Worm (Caenorhabditis elegans) whole organism, late embryonic: ENCODE data around the gene tmem-24.

Source experiments
- C08G9.2 ChIP-seq: sonication (generic microtip); optimal IDR thresholded peaks from 2 replicates; lab custom pipeline; 2016; ENCODE audit warnings: mild to moderate bottlenecking, missing genetic modification characterization, moderate library complexity, missing compliant biosample characterization
- F13H6.1 ChIP-seq: sonication (generic microtip); optimal IDR thresholded peaks from 2 replicates; lab custom pipeline; 2016; ENCODE audit warnings: missing genetic modification characterization, missing compliant biosample characterization
- K02D7.2 ChIP-seq: sonication (generic microtip); optimal IDR thresholded peaks from 2 replicates; lab custom pipeline; 2017; ENCODE audit warnings: mild to moderate bottlenecking, missing genetic modification characterization, missing compliant biosample characterization
- Y22D7AL.16 ChIP-seq: sonication (generic microtip); optimal IDR thresholded peaks from 2 replicates; lab custom pipeline; 2016; ENCODE audit warnings: missing genetic modification characterization, missing compliant biosample characterization
- ama-1 ChIP-seq: fragments of 150-350 bp; optimal IDR thresholded peaks from 2 replicates; lab custom pipeline; 2014
- ceh-14 ChIP-seq: sonication (generic microtip); optimal IDR thresholded peaks from 2 replicates; lab custom pipeline; 2016; ENCODE audit warnings: missing genotype, missing genetic modification characterization, missing compliant biosample characterization
- ceh-18 ChIP-seq: sonication (generic microtip); optimal IDR thresholded peaks from 2 replicates; lab custom pipeline; 2016; ENCODE audit warnings: missing genetic modification characterization, missing compliant biosample characterization
- ceh-19 ChIP-seq: fragments of 200-800 bp; sonication (Bioruptor generic); optimal IDR thresholded peaks from 2 replicates; lab custom pipeline; 2018; ENCODE audit warnings: mild to moderate bottlenecking, missing genetic modification characterization, missing compliant biosample characterization
- ceh-2 ChIP-seq: sonication (generic microtip); optimal IDR thresholded peaks from 2 replicates; lab custom pipeline; 2016; ENCODE audit warnings: missing genotype, missing genetic modification characterization, missing compliant biosample characterization
- ceh-22 ChIP-seq: sonication (generic microtip); optimal IDR thresholded peaks from 2 replicates; lab custom pipeline; 2017; ENCODE audit warnings: missing biosample characterization, missing genetic modification characterization
- ceh-31 ChIP-seq: sonication (generic microtip); optimal IDR thresholded peaks from 2 replicates; lab custom pipeline; 2016; ENCODE audit warnings: missing genetic modification characterization, missing compliant biosample characterization
- ceh-34 ChIP-seq: sonication (generic microtip); optimal IDR thresholded peaks from 2 replicates; lab custom pipeline; 2016; ENCODE audit warnings: mild to moderate bottlenecking, missing genetic modification characterization, missing compliant biosample characterization
- ceh-48 ChIP-seq: sonication (generic microtip); optimal IDR thresholded peaks from 2 replicates; lab custom pipeline; 2016; ENCODE audit warnings: missing genetic modification characterization, inconsistent platforms, missing compliant biosample characterization
- ceh-6 ChIP-seq: fragments of 200-800 bp; sonication (Bioruptor generic); optimal IDR thresholded peaks from 2 replicates; lab custom pipeline; 2018; ENCODE audit warnings: mild to moderate bottlenecking, missing genetic modification characterization, missing compliant biosample characterization
- che-1 ChIP-seq: sonication (generic microtip); optimal IDR thresholded peaks from 2 replicates; lab custom pipeline; 2016; ENCODE audit warnings: mild to moderate bottlenecking, missing genetic modification characterization, missing compliant biosample characterization
- dve-1 ChIP-seq: sonication (generic microtip); optimal IDR thresholded peaks from 2 replicates; lab custom pipeline; 2017; ENCODE audit warnings: antibody characterized with exemption, mild to moderate bottlenecking, missing genetic modification characterization, missing compliant biosample characterization
- elt-2 ChIP-seq: sonication (generic microtip); optimal IDR thresholded peaks from 2 replicates; lab custom pipeline; 2016; ENCODE audit warnings: missing genetic modification reagents, missing genetic modification characterization, missing compliant biosample characterization
- ets-4 ChIP-seq: sonication (generic microtip); optimal IDR thresholded peaks from 2 replicates; lab custom pipeline; 2016; ENCODE audit warnings: missing genetic modification characterization, missing compliant biosample characterization
- eyg-1 ChIP-seq: sonication (generic microtip); optimal IDR thresholded peaks from 2 replicates; lab custom pipeline; 2016; ENCODE audit warnings: missing genotype, missing genetic modification characterization, missing compliant biosample characterization
- fax-1 ChIP-seq: sonication (generic microtip); optimal IDR thresholded peaks from 2 replicates; lab custom pipeline; 2016; ENCODE audit warnings: missing genotype, missing genetic modification characterization, missing compliant biosample characterization
- fkh-10 ChIP-seq: fragments of 150-350 bp; optimal IDR thresholded peaks from 2 replicates; lab custom pipeline; 2014; ENCODE audit warnings: missing biosample characterization, missing genetic modification reagents, missing genetic modification characterization
- fkh-6 ChIP-seq: sonication (generic microtip); optimal IDR thresholded peaks from 2 replicates; lab custom pipeline; 2016; ENCODE audit warnings: missing genetic modification characterization, missing compliant biosample characterization
- hlh-13 ChIP-seq: fragments of 200-800 bp; sonication (Bioruptor generic); optimal IDR thresholded peaks from 2 replicates; lab custom pipeline; 2018; ENCODE audit warnings: mild to moderate bottlenecking, missing genetic modification characterization, missing compliant biosample characterization
- hlh-30 ChIP-seq: sonication (generic microtip); optimal IDR thresholded peaks from 2 replicates; lab custom pipeline; 2017; ENCODE audit warnings: antibody characterized with exemption, missing genetic modification characterization, missing compliant biosample characterization; ENCODE audit not compliant: insufficient read depth
- hlh-8 ChIP-seq: sonication (generic microtip); optimal IDR thresholded peaks from 2 replicates; lab custom pipeline; 2016; ENCODE audit warnings: missing genotype, missing genetic modification characterization, missing compliant biosample characterization
- lin-11 ChIP-seq: fragments of 200-800 bp; sonication (Bioruptor generic); optimal IDR thresholded peaks from 2 replicates; lab custom pipeline; 2018; ENCODE audit warnings: mild to moderate bottlenecking, missing genetic modification characterization, missing compliant biosample characterization
- madf-2 ChIP-seq: sonication (generic microtip); optimal IDR thresholded peaks from 2 replicates; lab custom pipeline; 2017; ENCODE audit warnings: missing genetic modification characterization, missing compliant biosample characterization
- nfya-1 ChIP-seq: sonication (generic microtip); optimal IDR thresholded peaks from 2 replicates; lab custom pipeline; 2017; ENCODE audit warnings: missing genetic modification characterization, mild to moderate bottlenecking, missing compliant biosample characterization, antibody characterized with exemption, moderate library complexity
- nhr-232 ChIP-seq: sonication (generic microtip); optimal IDR thresholded peaks from 2 replicates; lab custom pipeline; 2016; ENCODE audit warnings: missing genetic modification characterization, missing compliant biosample characterization
- npax-4 ChIP-seq: sonication (generic microtip); optimal IDR thresholded peaks from 2 replicates; lab custom pipeline; 2016; ENCODE audit warnings: missing genetic modification characterization, missing compliant biosample characterization
- pag-3 ChIP-seq: sonication (generic microtip); optimal IDR thresholded peaks from 2 replicates; lab custom pipeline; 2016; ENCODE audit warnings: missing compliant biosample characterization, missing genetic modification characterization, borderline replicate concordance
- pha-2 ChIP-seq: sonication (generic microtip); optimal IDR thresholded peaks from 2 replicates; lab custom pipeline; 2017; ENCODE audit warnings: mild to moderate bottlenecking, missing genetic modification characterization, missing compliant biosample characterization
- pqm-1 ChIP-seq: sonication (generic microtip); optimal IDR thresholded peaks from 2 replicates; lab custom pipeline; 2016; ENCODE audit warnings: missing genetic modification characterization, missing compliant biosample characterization
- pros-1 ChIP-seq: fragments of 150-350 bp; optimal IDR thresholded peaks from 2 replicates; lab custom pipeline; 2014; ENCODE audit warnings: missing biosample characterization, missing genetic modification reagents, missing genetic modification characterization
- rnt-1 ChIP-seq: sonication (generic microtip); optimal IDR thresholded peaks from 2 replicates; lab custom pipeline; 2016; ENCODE audit warnings: missing genetic modification characterization, missing compliant biosample characterization
- sdc-2 ChIP-seq: sonication (generic microtip); optimal IDR thresholded peaks from 2 replicates; lab custom pipeline; 2016; ENCODE audit warnings: missing genotype, missing genetic modification characterization, missing compliant biosample characterization
- sox-2 ChIP-seq: fragments of 200-800 bp; sonication (Bioruptor generic); IDR thresholded peaks from 2 replicates; pipeline ENCODE4 v1.3.6; 2022; ENCODE audit warnings: missing genetic modification reagents, missing genetic modification characterization, missing compliant biosample characterization
- tbx-2 ChIP-seq: sonication (generic microtip); optimal IDR thresholded peaks from 2 replicates; lab custom pipeline; 2016; ENCODE audit warnings: missing genetic modification characterization, missing compliant biosample characterization
- ttx-3 ChIP-seq: sonication (generic microtip); optimal IDR thresholded peaks from 2 replicates; lab custom pipeline; 2016; ENCODE audit warnings: missing genetic modification reagents, missing genetic modification characterization, missing compliant biosample characterization
- unc-42 ChIP-seq: sonication (generic microtip); optimal IDR thresholded peaks from 2 replicates; lab custom pipeline; 2016; ENCODE audit warnings: missing genotype, missing genetic modification characterization, missing compliant biosample characterization
- unc-55 ChIP-seq: sonication (generic microtip); optimal IDR thresholded peaks from 2 replicates; lab custom pipeline; 2017; ENCODE audit warnings: missing biosample characterization, missing genetic modification reagents, missing genetic modification characterization
- unc-86 ChIP-seq: sonication (generic microtip); optimal IDR thresholded peaks from 2 replicates; lab custom pipeline; 2016; ENCODE audit warnings: missing genetic modification characterization, missing compliant biosample characterization
- ztf-16 ChIP-seq: sonication (generic microtip); optimal IDR thresholded peaks from 2 replicates; lab custom pipeline; 2017; ENCODE audit warnings: missing genetic modification characterization, missing compliant biosample characterization

The tmem-24 gene

DNA sequence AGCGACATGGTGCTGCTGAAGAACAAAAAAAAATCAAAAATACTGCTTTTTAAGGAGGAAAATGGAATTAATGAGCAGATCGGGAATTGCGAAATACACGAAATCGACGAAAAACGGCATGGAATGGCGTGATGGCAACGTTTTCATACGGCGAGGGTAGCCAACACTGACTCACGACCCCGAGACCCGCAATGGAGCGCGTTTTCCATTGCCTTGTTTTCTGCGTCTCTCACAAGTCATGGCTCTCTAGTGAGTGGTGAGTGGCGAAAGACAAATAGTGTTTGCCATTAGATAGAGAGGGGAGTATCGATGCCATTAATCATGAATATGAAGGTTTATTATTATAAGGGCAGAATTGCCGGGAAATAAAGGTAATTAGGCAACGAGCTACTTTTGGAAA is 39.0 kb downstream of the tmem-24 start, which contains the start of gene C18B2.4:
C18B2.4 (minus strand) TSS at position 15 of the 400 bp plus-strand sequence.
- TF ChIP-seq tbx-2 (tag; lab: Kevin White, UChicago) (peak; percentile 64), lin-11 (no peak), ceh-18 (tag; lab: Kevin White, UChicago) (no peak), ets-4 (no peak), hlh-30 (tag; lab: Kevin White, UChicago) (peak; percentile 89), npax-4 (no peak), sox-2 (GFP tag; lab: Robert Waterston, UW) (no peak), C08G9.2 (peak; percentile 25), unc-55 (GFP tag; lab: Kevin White, UChicago) (peak; percentile 96), ceh-19 (GFP tag; lab: Kevin White, UChicago) (no peak), ceh-14 (tag; lab: Kevin White, UChicago) (peak; percentile 51), eyg-1 (no peak), elt-2 (tag; lab: Kevin White, UChicago) (peak; percentile 34), ceh-2 (tag; lab: Kevin White, UChicago) (peak; percentile 32), ttx-3 (tag; lab: Kevin White, UChicago) (no peak), che-1 (no peak), unc-42 (peak; percentile 75), madf-2 (no peak), ceh-48 (tag; lab: Kevin White, UChicago) (no peak), sdc-2 (tag; lab: Kevin White, UChicago) (peak; percentile 54), unc-86 (tag; lab: Kevin White, UChicago) (no peak), nfya-1 (tag; lab: Kevin White, UChicago) (peak; percentile 72), ceh-31 (tag; lab: Kevin White, UChicago) (peak; percentile 74), dve-1 (tag; lab: Kevin White, UChicago) (peak; percentile 18), K02D7.2 (no peak), hlh-8 (tag; lab: Kevin White, UChicago) (no peak), ceh-34 (tag; lab: Kevin White, UChicago) (peak; percentile 42), pag-3 (tag; lab: Kevin White, UChicago) (no peak)

DNA sequence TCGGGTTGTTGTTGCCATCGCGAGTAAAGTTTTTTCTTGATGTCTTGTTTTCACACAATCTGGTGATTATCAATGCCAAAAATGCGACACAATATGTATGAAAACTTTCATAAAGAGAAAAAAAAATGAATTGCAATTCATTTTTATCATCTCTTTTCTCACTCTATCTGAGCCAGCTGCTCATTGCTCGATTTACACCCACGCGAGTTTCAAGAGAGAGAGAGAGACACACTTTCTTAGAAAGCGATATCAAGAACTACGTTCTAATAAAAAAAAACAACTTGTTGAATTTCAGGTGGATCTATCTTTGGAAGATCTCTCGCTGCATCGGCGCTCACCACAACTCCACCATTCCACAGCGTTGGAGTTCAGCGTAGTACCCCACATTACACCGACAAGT is 42.1 kb downstream of the tmem-24 start:
- TF ChIP-seq ama-1 (lab: Kevin White, UChicago) (no peak), ceh-48 (tag; lab: Kevin White, UChicago) (no peak), pros-1 (no peak), F13H6.1 (tag; lab: Kevin White, UChicago) (no peak), nhr-232 (no peak), ceh-14 (tag; lab: Kevin White, UChicago) (no peak), pag-3 (tag; lab: Kevin White, UChicago) (no peak), ceh-18 (tag; lab: Kevin White, UChicago) (no peak)
- TF ChIP-seq, all 69 proteins: peak for 0

DNA sequence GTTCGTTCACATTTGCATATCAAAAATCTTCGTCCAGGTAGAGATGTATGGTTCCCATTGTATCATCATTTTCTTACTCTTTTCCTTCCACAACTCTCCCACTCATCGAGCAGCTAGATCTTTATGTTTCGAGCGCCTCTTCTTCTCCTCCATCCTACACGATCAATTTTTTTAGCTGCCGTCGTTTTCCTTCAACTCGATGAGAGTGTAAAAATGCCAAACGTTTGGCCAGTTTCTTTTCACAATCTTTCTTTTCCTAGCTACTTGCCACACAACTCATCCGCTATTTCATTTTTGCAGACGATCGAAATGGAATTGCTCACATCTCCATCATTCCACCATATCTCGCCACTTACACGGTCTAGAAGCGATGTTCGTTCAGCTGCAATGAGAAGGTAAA is 43.2 kb downstream of the tmem-24 start, which contains the start of gene C18B2.3:
C18B2.3 (plus strand) TSS at position 301 of the 400 bp plus-strand sequence.
- TF ChIP-seq hlh-30 (tag; lab: Kevin White, UChicago) (no peak), ceh-18 (tag; lab: Kevin White, UChicago) (peak; percentile 25)

- TF ChIP-seq fkh-6 (tag; lab: Kevin White, UChicago) (no peak), eyg-1 (no peak), ceh-6 (GFP tag; lab: Kevin White, UChicago) (no peak), ama-1 (lab: Kevin White, UChicago) (no peak), unc-86 (tag; lab: Kevin White, UChicago) (no peak), unc-55 (GFP tag; lab: Kevin White, UChicago) (no peak), ceh-22 (tag; lab: Kevin White, UChicago) (no peak), hlh-13 (no peak), pha-2 (tag; lab: Kevin White, UChicago) (no peak), hlh-30 (tag; lab: Kevin White, UChicago) (no peak), rnt-1 (tag; lab: Kevin White, UChicago) (no peak), fax-1 (tag; lab: Kevin White, UChicago) (no peak), fkh-10 (GFP tag; lab: Kevin White, UChicago) (no peak), tbx-2 (tag; lab: Kevin White, UChicago) (no peak), nhr-232 (no peak), pqm-1 (tag; lab: Kevin White, UChicago) (no peak), ztf-16 (tag; lab: Kevin White, UChicago) (no peak), sox-2 (GFP tag; lab: Robert Waterston, UW) (no peak), Y22D7AL.16 (tag; lab: Kevin White, UChicago) (no peak)
- TF ChIP-seq, all 69 proteins: peak for 0
These were observed 44.3 kb downstream of the tmem-24 start, which contains the start of gene cgr-1 for ce11 chrX:3600390-3600789. Gene cgr-1 (minus strand): TSS chrX:3600457.
